Worm (Caenorhabditis elegans) whole organism, L4/young adult: ENCODE measurements around the gene cyp-43A1.

Source experiments
- W03F9.2 ChIP-seq: fragments of 150-350 bp; optimal IDR thresholded peaks from 2 replicates; lab custom pipeline; 2014; ENCODE audit warnings: missing biosample characterization, missing genetic modification characterization
- dao-5 ChIP-seq: sonication (generic microtip); optimal IDR thresholded peaks from 2 replicates; lab custom pipeline; 2016; ENCODE audit warnings: missing genotype, missing genetic modification characterization, moderate library complexity, missing compliant biosample characterization
- him-1 ChIP-seq: sonication (generic microtip); optimal IDR thresholded peaks from 2 replicates; lab custom pipeline; 2016; ENCODE audit warnings: missing genotype, missing genetic modification reagents, missing genetic modification characterization, missing compliant biosample characterization

- no peak for TF ChIP-seq him-1 (tag; lab: Kevin White, UChicago)
- no peak for TF ChIP-seq dao-5 (tag; lab: Kevin White, UChicago)
- no peak for TF ChIP-seq W03F9.2 (tag; lab: Kevin White, UChicago)
Measured at ce11 chrX:5714077-5714675, at the start of gene cyp-43A1.
